Worm (Caenorhabditis elegans) whole organism, midembryonic: ENCODE data around the gene spp-16.

Experiments
- cog-1 ChIP-seq: sonication (generic microtip); optimal IDR thresholded peaks from 2 replicates; lab custom pipeline; 2016; ENCODE audit warnings: missing genetic modification characterization, missing compliant biosample characterization
- flt-1 ChIP-seq: fragments of 200-800 bp; sonication (Bioruptor generic); IDR thresholded peaks from 2 replicates; pipeline ENCODE4 v1.3.6; 2022; ENCODE audit warnings: missing genetic modification characterization, missing compliant biosample characterization
- klf-2 ChIP-seq: fragments of 200-800 bp; sonication (Bioruptor generic); conservative IDR thresholded peaks from 2 replicates; pipeline ENCODE4 v1.3.6; 2022; ENCODE audit warnings: missing genetic modification reagents, missing genetic modification characterization, missing compliant biosample characterization
- med-1 ChIP-seq: sonication (generic microtip); optimal IDR thresholded peaks from 2 replicates; lab custom pipeline; 2017; ENCODE audit warnings: missing genetic modification characterization, mild to moderate bottlenecking, missing compliant biosample characterization, antibody characterized with exemption, missing genetic modification reagents; ENCODE audit not compliant: insufficient read depth
- ref-1 ChIP-seq: fragments of 200-800 bp; sonication (Bioruptor generic); conservative IDR thresholded peaks from 2 replicates; pipeline ENCODE4 v1.3.6; 2022; ENCODE audit warnings: missing genetic modification reagents, missing genetic modification characterization, missing compliant biosample characterization
- ztf-23 ChIP-seq: fragments of 200-800 bp; sonication (Bioruptor generic); IDR thresholded peaks from 2 replicates; pipeline ENCODE4 v1.3.6; 2022; ENCODE audit warnings: missing genetic modification reagents, missing genetic modification characterization, missing compliant biosample characterization
- ztf-29 ChIP-seq: fragments of 200-800 bp; sonication (Bioruptor generic); IDR thresholded peaks from 2 replicates; pipeline ENCODE4 v1.3.6; 2022; ENCODE audit warnings: missing genetic modification reagents, missing genetic modification characterization, missing compliant biosample characterization

ce11 chrV:10898107-10898506 is 3.0 kb downstream of the spp-16 start, which contains the start of gene F32D8.7:
- TF ChIP-seq flt-1 (GFP tag; lab: Robert Waterston, UW) = no peak
- no peak for TF ChIP-seq ztf-29 (GFP tag; lab: Robert Waterston, UW)
- no peak for TF ChIP-seq med-1
- TF ChIP-seq ztf-23 (GFP tag; lab: Robert Waterston, UW) = no peak
- no peak for TF ChIP-seq ref-1
- TF ChIP-seq klf-2 (GFP tag; lab: Robert Waterston, UW) = no peak
- no peak for TF ChIP-seq cog-1 (tag; lab: Kevin White, UChicago)
